Fruit fly (Drosophila melanogaster): ENCODE data around the gene betaCOP.

Gene betaCOP

DNA sequence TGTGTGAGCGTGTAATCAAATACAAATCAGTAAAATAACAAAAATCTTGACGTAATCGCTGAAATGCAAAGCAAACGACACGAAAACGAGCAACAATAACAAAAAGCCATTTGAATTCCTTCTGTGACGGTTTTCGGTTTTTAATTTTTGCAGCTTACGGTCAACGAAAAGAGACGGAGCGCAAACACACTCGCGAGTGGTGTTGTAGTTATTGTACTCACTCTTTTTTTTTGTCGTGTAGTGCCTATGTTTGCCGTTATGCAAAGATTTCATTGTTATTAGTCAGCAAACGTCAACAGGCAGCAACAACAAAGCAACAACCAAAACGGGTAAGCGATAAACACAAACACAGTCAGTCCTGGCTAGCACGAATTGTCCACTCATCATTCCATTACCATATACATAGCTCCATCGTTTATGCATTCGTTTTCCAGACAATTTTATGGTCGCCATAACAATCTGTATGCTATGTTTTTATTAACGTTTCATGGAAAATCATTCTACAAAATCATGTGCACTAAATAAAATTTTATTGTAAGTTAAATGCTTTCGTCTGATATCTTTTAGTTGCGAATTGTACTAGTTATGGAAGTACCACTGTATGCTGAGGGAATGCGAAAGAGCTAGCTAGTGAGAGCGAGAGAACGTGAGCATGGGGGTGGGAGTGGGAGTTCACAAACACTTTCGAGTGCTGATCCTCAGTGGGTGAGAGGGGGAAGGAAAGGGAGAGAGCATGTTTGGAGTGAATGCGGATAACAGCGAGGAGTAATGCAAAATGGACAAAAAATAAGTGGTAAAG is 18.0 kb downstream of the betaCOP start (continued):
- TF ChIP-seq CG10654 (GFP tag; optimal IDR thresholded peaks at IDR 0.05) (no peak), CG9727 (GFP tag; optimal IDR thresholded peaks at IDR 0.05) (peak; percentile 28), CG11456 (GFP tag; IDR thresholded peaks at IDR 0.05) (peak; percentile 61; the same call in 2 of the 3 replicates), MESR4 (GFP tag; optimal IDR thresholded peaks at IDR 0.05) (no peak), caup (GFP tag; optimal IDR thresholded peaks at IDR 0.05; ENCODE audit: severe bottlenecking) (peak; percentile 54), CG5180 (GFP tag; optimal IDR thresholded peaks at IDR 0.05) (peak; percentile 54), corto (GFP tag; optimal IDR thresholded peaks at IDR 0.05) (no peak), CG15479 (GFP tag; optimal IDR thresholded peaks at IDR 0.05) (no peak), Hey (tag; optimal IDR thresholded peaks at IDR 0.05) (peak; percentile 5), CG6254 (GFP tag; optimal IDR thresholded peaks at IDR 0.05) (no peak), CG7928 (GFP tag; optimal IDR thresholded peaks at IDR 0.05) (peak; percentile 22), pita (GFP tag; optimal IDR thresholded peaks at IDR 0.05) (no peak), CG4730 (GFP tag; IDR thresholded peaks at IDR 0.05) (peak; percentile 36; the same call in 1 of the 2 replicates), CG13624 (GFP tag; optimal IDR thresholded peaks at IDR 0.05) (peak; percentile 68), CG18619 (GFP tag; optimal IDR thresholded peaks at IDR 0.05) (peak; percentile 58), Gsc (GFP tag; IDR thresholded peaks at IDR 0.05) (no peak), rib (GFP tag; IDR thresholded peaks at IDR 0.05) (peak; percentile 75), sima (GFP tag; optimal IDR thresholded peaks at IDR 0.05) (no peak), CG14050 (GFP tag; IDR thresholded peaks at IDR 0.05) (peak; percentile 57; the same call in 1 of the 3 replicates), CG7963 (GFP tag; IDR thresholded peaks at IDR 0.05; ENCODE audit: partially characterized antibody) (no peak), CG6813 (GFP tag; optimal IDR thresholded peaks at IDR 0.05) (peak; percentile 53), ab (GFP tag; optimal IDR thresholded peaks at IDR 0.05) (no peak), CG11093 (GFP tag; IDR thresholded peaks at IDR 0.05) (peak; percentile 75; the same call in 2 of the 3 replicates), CG7745 (tag; optimal IDR thresholded peaks at IDR 0.05) (no peak), odd (GFP tag; optimal IDR thresholded peaks at IDR 0.05) (peak; percentile 72), CG8281 (tag; optimal IDR thresholded peaks at IDR 0.05) (peak; percentile 54), Sox100B (GFP tag; optimal IDR thresholded peaks at IDR 0.05) (peak; percentile 61), CHES-1-like (GFP tag; optimal IDR thresholded peaks at IDR 0.05) (peak; percentile 72), CG30431 (GFP tag; optimal IDR thresholded peaks at IDR 0.05) (peak; percentile 30), CG3163 (GFP tag; optimal IDR thresholded peaks at IDR 0.05) (no peak), Fer3 (tag; optimal IDR thresholded peaks at IDR 0.05) (peak; percentile 86), CG32772 (GFP tag; IDR thresholded peaks at IDR 0.05) (peak; percentile 60; the same call in 1 of the 2 replicates), Dfd (GFP tag; optimal IDR thresholded peaks at IDR 0.05) (no peak), jing (GFP tag; optimal IDR thresholded peaks at IDR 0.05) (peak; percentile 44), nerfin-1 (tag; optimal IDR thresholded peaks at IDR 0.05) (peak; percentile 73), BEAF-32 (GFP tag; optimal IDR thresholded peaks at IDR 0.05) (no peak), stwl (tag; optimal IDR thresholded peaks at IDR 0.05) (no peak), HmgD (GFP tag; optimal IDR thresholded peaks at IDR 0.05) (no peak), chinmo (GFP tag; IDR thresholded peaks at IDR 0.05; ENCODE audit: partially characterized antibody) (no peak), disco-r (GFP tag; optimal IDR thresholded peaks at IDR 0.05) (no peak), Bteb2 (GFP tag; optimal IDR thresholded peaks at IDR 0.05) (no peak), al (GFP tag; IDR thresholded peaks at IDR 0.05) (peak; percentile 77), CG12219 (GFP tag; optimal IDR thresholded peaks at IDR 0.05) (peak; percentile 75), gcm2 (GFP tag; optimal IDR thresholded peaks at IDR 0.05) (no peak), klu (GFP tag; IDR thresholded peaks at IDR 0.05) (peak; percentile 50; the same call in 1 of the 2 replicates), mirr (GFP tag; optimal IDR thresholded peaks at IDR 0.05) (peak; percentile 81), Dbx (GFP tag; IDR thresholded peaks at IDR 0.05) (peak; percentile 78), CG1792 (GFP tag; optimal IDR thresholded peaks at IDR 0.05) (no peak)
